Worm (Caenorhabditis elegans) whole organism, young adult: Measurements from ENCODE around the gene F13A2.9.

Experiments used
- B0019.2 ChIP-seq: fragments of 200-800 bp; sonication (Bioruptor generic); conservative IDR thresholded peaks from 2 replicates; pipeline ENCODE4 v1.3.6; 2022; ENCODE audit warnings: missing genetic modification reagents, missing genetic modification characterization, missing compliant biosample characterization
- B0035.1 ChIP-seq: sonication (generic microtip); optimal IDR thresholded peaks from 2 replicates; lab custom pipeline; 2016; ENCODE audit warnings: missing genetic modification characterization, mild to moderate bottlenecking, missing compliant biosample characterization, missing genotype, missing genetic modification reagents
- C06A6.2 ChIP-seq: fragments of 200-800 bp; sonication (Bioruptor generic); conservative IDR thresholded peaks from 2 replicates; pipeline ENCODE4 v1.3.6; 2022; ENCODE audit warnings: missing genetic modification characterization, missing compliant biosample characterization
- C17E4.6 ChIP-seq: fragments of 200-800 bp; sonication (Bioruptor generic); IDR thresholded peaks from 2 replicates; pipeline ENCODE4 v1.3.6; 2022; ENCODE audit warnings: missing genetic modification reagents, missing genetic modification characterization, missing compliant biosample characterization
- D2030.7 ChIP-seq: fragments of 200-800 bp; sonication (Bioruptor generic); IDR thresholded peaks from 2 replicates; pipeline ENCODE4 v1.3.6; 2022; ENCODE audit warnings: missing genetic modification reagents, missing genetic modification characterization, missing compliant biosample characterization
- F22D6.2 ChIP-seq: sonication (generic microtip); optimal IDR thresholded peaks from 2 replicates; lab custom pipeline; 2016; ENCODE audit warnings: mild to moderate bottlenecking, missing genetic modification characterization, missing compliant biosample characterization
- F23B12.7 ChIP-seq: sonication (generic microtip); optimal IDR thresholded peaks from 2 replicates; lab custom pipeline; 2017; ENCODE audit warnings: missing genetic modification characterization, mild to moderate bottlenecking, missing compliant biosample characterization, antibody characterized with exemption, moderate library complexity; ENCODE audit not compliant: insufficient read depth
- F39B2.1 ChIP-seq: fragments of 200-800 bp; sonication (Bioruptor generic); IDR thresholded peaks from 2 replicates; pipeline ENCODE4 v1.3.6; 2022; ENCODE audit warnings: missing genetic modification reagents, missing genetic modification characterization, missing compliant biosample characterization
- F49E8.2 ChIP-seq: sonication (generic microtip); optimal IDR thresholded peaks from 3 replicates; lab custom pipeline; 2017; ENCODE audit warnings: missing genetic modification characterization, mild to moderate bottlenecking, missing compliant biosample characterization, antibody characterized with exemption, moderate library complexity; ENCODE audit not compliant: insufficient read depth
- F55B11.4 ChIP-seq: sonication (generic microtip); optimal IDR thresholded peaks from 2 replicates; lab custom pipeline; 2016; ENCODE audit warnings: missing compliant biosample characterization, missing genetic modification characterization, borderline replicate concordance; ENCODE audit not compliant: insufficient read depth
- F57C9.4 ChIP-seq: sonication (generic microtip); optimal IDR thresholded peaks from 2 replicates; lab custom pipeline; 2017; ENCODE audit warnings: mild to moderate bottlenecking, missing genetic modification characterization, missing compliant biosample characterization
- Y53G8AR.9 ChIP-seq: fragments of 200-800 bp; sonication (Bioruptor generic); conservative IDR thresholded peaks from 2 replicates; pipeline ENCODE4 v1.3.6; 2022; ENCODE audit warnings: missing genetic modification reagents, missing genetic modification characterization, missing compliant biosample characterization
- Y79H2A.3 ChIP-seq: fragments of 200-800 bp; sonication (Bioruptor generic); conservative IDR thresholded peaks from 2 replicates; pipeline ENCODE4 v1.3.6; 2022; ENCODE audit warnings: missing genetic modification reagents, missing genetic modification characterization, missing compliant biosample characterization
- aptf-2 ChIP-seq: fragments of 200-800 bp; sonication (Bioruptor generic); conservative IDR thresholded peaks from 2 replicates; pipeline ENCODE4 v1.3.6; 2022; ENCODE audit warnings: missing genetic modification reagents, missing genetic modification characterization, missing compliant biosample characterization
- aptf-3 ChIP-seq: fragments of 200-800 bp; sonication (Bioruptor generic); IDR thresholded peaks from 2 replicates; pipeline ENCODE4 v1.3.6; 2022; ENCODE audit warnings: missing genetic modification characterization, missing compliant biosample characterization
- athp-1 ChIP-seq: sonication (generic microtip); optimal IDR thresholded peaks from 2 replicates; lab custom pipeline; 2017; ENCODE audit warnings: mild to moderate bottlenecking, missing genetic modification characterization, missing compliant biosample characterization
- cebp-1 ChIP-seq, 2 experiments: fragments of 200-800 bp in 1 of 2; sonication (Bioruptor generic) in 1 of 2; sonication (generic microtip) in 1 of 2; IDR thresholded peaks in 1 of 2; optimal IDR thresholded peaks in 1 of 2; 2 replicates each; pipeline versions ENCODE4 v1.3.6 to Lab custom; 2017 to 2022; ENCODE audit warnings: missing compliant biosample characterization in 2 of 2, missing genetic modification characterization in 2 of 2, mild to moderate bottlenecking in 1 of 2, missing genetic modification reagents in 1 of 2, moderate library complexity in 1 of 2
- cebp-2 ChIP-seq: fragments of 200-800 bp; sonication (Bioruptor generic); IDR thresholded peaks from 2 replicates; pipeline ENCODE4 v1.3.6; 2022; ENCODE audit warnings: missing genetic modification characterization, missing compliant biosample characterization
- ceh-58 ChIP-seq: fragments of 200-800 bp; sonication (Bioruptor generic); IDR thresholded peaks from 2 replicates; pipeline ENCODE4 v1.3.6; 2022; ENCODE audit warnings: missing genetic modification characterization, missing compliant biosample characterization
- ceh-79 ChIP-seq: sonication (generic microtip); optimal IDR thresholded peaks from 2 replicates; lab custom pipeline; 2017; ENCODE audit warnings: mild to moderate bottlenecking, missing genetic modification characterization, missing compliant biosample characterization
- dox-1 ChIP-seq: fragments of 200-800 bp; sonication (Bioruptor generic); IDR thresholded peaks from 2 replicates; pipeline ENCODE4 v1.3.6; 2022; ENCODE audit warnings: missing genetic modification reagents, missing genetic modification characterization, missing compliant biosample characterization
- egrh-3 ChIP-seq: fragments of 200-800 bp; sonication (Bioruptor generic); IDR thresholded peaks from 2 replicates; pipeline ENCODE4 v1.3.6; 2022; ENCODE audit warnings: missing genetic modification reagents, missing genetic modification characterization, missing compliant biosample characterization
- ekl-4 ChIP-seq: fragments of 200-800 bp; sonication (Bioruptor generic); IDR thresholded peaks from 2 replicates; pipeline ENCODE4 v1.3.6; 2022; ENCODE audit warnings: missing genetic modification reagents, missing genetic modification characterization, missing compliant biosample characterization
- hlh-12 ChIP-seq: sonication (generic microtip); optimal IDR thresholded peaks from 2 replicates; lab custom pipeline; 2016; ENCODE audit warnings: missing genetic modification characterization, missing compliant biosample characterization
- hlh-26 ChIP-seq: fragments of 200-800 bp; sonication (Bioruptor generic); conservative IDR thresholded peaks from 2 replicates; pipeline ENCODE4 v1.3.6; 2022; ENCODE audit warnings: missing genetic modification reagents, missing genetic modification characterization, missing compliant biosample characterization
- hmg-1.2 ChIP-seq: fragments of 200-800 bp; sonication (Bioruptor generic); IDR thresholded peaks from 2 replicates; pipeline ENCODE4 v1.3.6; 2022; ENCODE audit warnings: missing genetic modification reagents, missing genetic modification characterization, missing compliant biosample characterization
- hmg-20 ChIP-seq: fragments of 200-800 bp; sonication (Bioruptor generic); IDR thresholded peaks from 2 replicates; pipeline ENCODE4 v1.3.6; 2022; ENCODE audit warnings: missing genetic modification reagents, missing genetic modification characterization, missing compliant biosample characterization
- hsf-1 ChIP-seq: fragments of 200-800 bp; sonication (Bioruptor generic); IDR thresholded peaks from 2 replicates; pipeline ENCODE4 v1.3.6; 2022; ENCODE audit warnings: missing genetic modification reagents, missing genetic modification characterization, missing compliant biosample characterization
- lir-1 ChIP-seq: fragments of 200-800 bp; sonication (Bioruptor generic); conservative IDR thresholded peaks from 2 replicates; pipeline ENCODE4 v1.3.6; 2022; ENCODE audit warnings: missing genetic modification reagents, missing genetic modification characterization, missing compliant biosample characterization
- madf-10 ChIP-seq: sonication (generic microtip); optimal IDR thresholded peaks from 2 replicates; lab custom pipeline; 2016; ENCODE audit warnings: mild to moderate bottlenecking, missing genetic modification characterization, missing compliant biosample characterization
- mel-28 ChIP-seq: sonication (generic microtip); optimal IDR thresholded peaks from 2 replicates; lab custom pipeline; 2016; ENCODE audit warnings: borderline replicate concordance, mild to moderate bottlenecking, missing genetic modification characterization, missing compliant biosample characterization
- mxl-1 ChIP-seq: sonication (generic microtip); optimal IDR thresholded peaks from 2 replicates; lab custom pipeline; 2016; ENCODE audit warnings: missing genetic modification characterization, missing compliant biosample characterization
- nfya-1 ChIP-seq: sonication (generic microtip); optimal IDR thresholded peaks from 2 replicates; lab custom pipeline; 2017; ENCODE audit warnings: antibody characterized with exemption, missing compliant biosample characterization, missing genetic modification characterization, borderline replicate concordance; ENCODE audit not compliant: insufficient read depth
- nfyb-1 ChIP-seq: fragments of 200-800 bp; sonication (Bioruptor generic); IDR thresholded peaks from 2 replicates; pipeline ENCODE4 v1.3.6; 2022; ENCODE audit warnings: missing genetic modification reagents, missing genetic modification characterization, missing compliant biosample characterization
- nhr-120 ChIP-seq: fragments of 200-800 bp; sonication (Bioruptor generic); IDR thresholded peaks from 2 replicates; pipeline ENCODE4 v1.3.6; 2022; ENCODE audit warnings: missing genetic modification characterization, missing compliant biosample characterization
- nhr-179 ChIP-seq: sonication (generic microtip); optimal IDR thresholded peaks from 2 replicates; lab custom pipeline; 2016; ENCODE audit warnings: mild to moderate bottlenecking, missing genetic modification characterization, missing compliant biosample characterization
- nhr-27 ChIP-seq: fragments of 200-800 bp; sonication (Bioruptor generic); optimal IDR thresholded peaks from 2 replicates; lab custom pipeline; 2018; ENCODE audit warnings: mild to moderate bottlenecking, missing genetic modification characterization, moderate library complexity, missing compliant biosample characterization
- pha-4 ChIP-seq: fragments of 150-350 bp; sonication (generic microtip); optimal IDR thresholded peaks from 2 replicates; lab custom pipeline; 2014; ENCODE audit warnings: missing biosample characterization, missing genetic modification reagents, missing genetic modification characterization
- snpc-1.3 ChIP-seq: sonication (generic microtip); optimal IDR thresholded peaks from 2 replicates; lab custom pipeline; 2017; ENCODE audit warnings: missing genetic modification characterization, mild to moderate bottlenecking, missing compliant biosample characterization, antibody characterized with exemption, moderate library complexity, missing genotype, missing genetic modification reagents; ENCODE audit not compliant: insufficient read depth
- snpc-3.4 ChIP-seq: sonication (generic microtip); optimal IDR thresholded peaks from 2 replicates; lab custom pipeline; 2017; ENCODE audit warnings: missing genetic modification characterization, mild to moderate bottlenecking, missing compliant biosample characterization, antibody characterized with exemption, moderate library complexity, missing genotype, missing genetic modification reagents
- snpc-4 ChIP-seq, 5 experiments: fragments of 150-350 bp in 1 of 5; sonication (generic microtip) in 4 of 5; optimal IDR thresholded peaks; 2 replicates each; lab custom pipeline; 2014 to 2018; ENCODE audit warnings: missing genetic modification characterization in 5 of 5, missing biosample characterization in 3 of 5, antibody characterized with exemption in 2 of 5, mild to moderate bottlenecking in 2 of 5, missing compliant biosample characterization in 2 of 5, missing genotype in 2 of 5, moderate library complexity in 2 of 5, missing genetic modification reagents in 1 of 5
- sptf-2 ChIP-seq: fragments of 200-800 bp; sonication (Bioruptor generic); optimal IDR thresholded peaks from 2 replicates; lab custom pipeline; 2018; ENCODE audit warnings: mild to moderate bottlenecking, missing genetic modification characterization, missing compliant biosample characterization
- tlf-1 ChIP-seq: fragments of 200-800 bp; sonication (Bioruptor generic); optimal IDR thresholded peaks from 2 replicates; lab custom pipeline; 2018; ENCODE audit warnings: mild to moderate bottlenecking, missing genetic modification characterization, missing compliant biosample characterization
- unc-130 ChIP-seq: sonication (generic microtip); optimal IDR thresholded peaks from 2 replicates; lab custom pipeline; 2016; ENCODE audit warnings: missing genetic modification reagents, missing genetic modification characterization, missing compliant biosample characterization
- zfh-2 ChIP-seq: fragments of 200-800 bp; sonication (Bioruptor generic); conservative IDR thresholded peaks from 2 replicates; pipeline ENCODE4 v1.3.6; 2022; ENCODE audit warnings: missing genetic modification reagents, missing genetic modification characterization, missing compliant biosample characterization
- zim-3 ChIP-seq: sonication (generic microtip); optimal IDR thresholded peaks from 2 replicates; lab custom pipeline; 2017; ENCODE audit warnings: mild to moderate bottlenecking, missing genetic modification characterization, moderate library complexity, missing compliant biosample characterization
- ztf-22 ChIP-seq: fragments of 200-800 bp; sonication (Bioruptor generic); optimal IDR thresholded peaks from 2 replicates; lab custom pipeline; 2018; ENCODE audit warnings: mild to moderate bottlenecking, missing genetic modification characterization, moderate library complexity, missing compliant biosample characterization

The F13A2.9 gene

DNA sequence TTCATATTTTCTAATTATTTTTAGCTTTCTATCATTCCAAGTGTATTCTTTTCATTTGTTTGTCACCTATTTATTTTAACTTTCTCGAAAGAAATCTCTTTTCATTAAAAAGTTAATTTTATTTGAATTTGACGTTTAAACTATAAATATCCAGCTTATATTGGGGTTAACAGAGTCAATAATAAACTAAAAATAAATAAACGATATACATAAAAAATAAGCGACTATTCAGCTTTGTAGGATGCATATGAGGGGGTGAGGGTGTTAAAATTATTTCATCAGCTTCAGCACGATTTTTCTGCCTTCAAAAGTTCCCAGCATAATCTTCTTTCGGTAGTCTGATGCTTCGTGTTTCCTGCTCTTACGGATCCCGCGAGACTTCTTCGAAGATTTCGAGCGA is 13.6 kb downstream of the F13A2.9 start (continued):
- TF ChIP-seq zfh-2 (GFP tag; lab: Robert Waterston, UW) (no peak), F55B11.4 (tag; lab: Kevin White, UChicago) (no peak), F23B12.7 (tag; lab: Kevin White, UChicago) (no peak), lir-1 (GFP tag; lab: Robert Waterston, UW) (no peak), F49E8.2 (tag; lab: Kevin White, UChicago) (peak; percentile 23), nhr-27 (tag; lab: Kevin White, UChicago) (no peak), zim-3 (tag; lab: Kevin White, UChicago) (no peak), C06A6.2 (GFP tag; lab: Robert Waterston, UW) (no peak), nfyb-1 (GFP tag; lab: Robert Waterston, UW) (0 out of 2 replicates have a peak, but pooled peaks have one; percentile 34), B0035.1 (tag; lab: Kevin White, UChicago) (no peak), cebp-1 (GFP tag; IDR thresholded peaks at IDR 0.05; lab: Robert Waterston, UW) (no peak), cebp-1 (tag; optimal IDR thresholded peaks at IDR 0.05; lab: Kevin White, UChicago) (peak; percentile 14), nfya-1 (tag; lab: Kevin White, UChicago) (no peak), aptf-2 (no peak), nhr-120 (GFP tag; lab: Robert Waterston, UW) (no peak), Y79H2A.3 (peak; percentile 76; the same call in 1 of the 2 replicates), tlf-1 (GFP tag; lab: Kevin White, UChicago) (no peak), C17E4.6 (GFP tag; lab: Robert Waterston, UW) (no peak), sptf-2 (GFP tag; lab: Kevin White, UChicago) (no peak), cebp-2 (GFP tag; lab: Robert Waterston, UW) (no peak), snpc-4 (GFP tag; optimal IDR thresholded peaks at IDR 0.05; lab: Kevin White, UChicago) (no peak), snpc-4 (tag; optimal IDR thresholded peaks at IDR 0.05; lab: Kevin White, UChicago) (peak in 1 of 4 experiments; percentile 0), hsf-1 (no peak), ceh-79 (no peak), athp-1 (tag; lab: Kevin White, UChicago) (peak; percentile 35), pha-4 (tag; lab: Kevin White, UChicago) (no peak), hlh-26 (GFP tag; lab: Robert Waterston, UW) (no peak), F22D6.2 (tag; lab: Kevin White, UChicago) (no peak), nhr-179 (tag; lab: Kevin White, UChicago) (no peak), ceh-58 (GFP tag; lab: Robert Waterston, UW) (no peak), ekl-4 (0 out of 2 replicates have a peak, but pooled peaks have one; percentile 44), hmg-1.2 (no peak), snpc-1.3 (tag; lab: Kevin White, UChicago) (peak; percentile 51), unc-130 (no peak), F57C9.4 (no peak), dox-1 (no peak), D2030.7 (0 out of 2 replicates have a peak, but pooled peaks have one; percentile 28), B0019.2 (GFP tag; lab: Robert Waterston, UW) (no peak), ztf-22 (no peak), Y53G8AR.9 (no peak), mxl-1 (no peak), hmg-20 (GFP tag; lab: Robert Waterston, UW) (no peak), madf-10 (tag; lab: Kevin White, UChicago) (no peak), snpc-3.4 (peak; percentile 44), mel-28 (tag; lab: Kevin White, UChicago) (no peak), hlh-12 (tag; lab: Kevin White, UChicago) (no peak), egrh-3 (GFP tag; lab: Robert Waterston, UW) (no peak), aptf-3 (GFP tag; lab: Robert Waterston, UW) (no peak), F39B2.1 (no peak)
